Worm (Caenorhabditis elegans): ENCODE measurements around the gene srh-48.

Gene srh-48

ce11 chrII:9345794-9346193 lies 34.1 kb upstream of the srh-48 start:
- TF ChIP-seq scrt-1 (GFP tag; IDR thresholded peaks at IDR 0.05) (no peak), ama-1 (optimal IDR thresholded peaks at IDR 0.05) (no peak)

- no peak for TF ChIP-seq scrt-1 (GFP tag; IDR thresholded peaks at IDR 0.05)
- TF ChIP-seq sea-1 (GFP tag; conservative IDR thresholded peaks at IDR 0.05): 0 out of 2 replicates have a peak, but pooled peaks have one; percentile 44
Measured at ce11 chrII:9346490-9346889, 33.4 kb upstream of the srh-48 start, which contains the start of gene F42A8.1. F42A8.1 (minus strand) TSS chrII:9346590.

ce11 chrII:9347444-9347843 lies 32.5 kb upstream of the srh-48 start:
- TF ChIP-seq hmbx-1 (tag; optimal IDR thresholded peaks at IDR 0.05): no peak
- TF ChIP-seq pes-1 (GFP tag; IDR thresholded peaks at IDR 0.05): no peak
- no peak for TF ChIP-seq ceh-13 (GFP tag; optimal IDR thresholded peaks at IDR 0.05)
- no peak for TF ChIP-seq B0310.2 (tag; optimal IDR thresholded peaks at IDR 0.05)
- TF ChIP-seq hnd-1 (tag; optimal IDR thresholded peaks at IDR 0.05): no peak
- TF ChIP-seq aly-1 (tag; optimal IDR thresholded peaks at IDR 0.05): no peak
- no peak for TF ChIP-seq ama-1 (optimal IDR thresholded peaks at IDR 0.05)
- no peak for TF ChIP-seq hmg-4 (GFP tag; optimal IDR thresholded peaks at IDR 0.05)
- no peak for TF ChIP-seq tbx-37 (GFP tag; conservative IDR thresholded peaks at IDR 0.05)
- no peak for TF ChIP-seq sea-1 (GFP tag; conservative IDR thresholded peaks at IDR 0.05)
- no peak for TF ChIP-seq flt-1 (GFP tag; IDR thresholded peaks at IDR 0.05)
- TF ChIP-seq ets-7 (tag; optimal IDR thresholded peaks at IDR 0.05): no peak
- no peak for TF ChIP-seq ceh-36 (tag; optimal IDR thresholded peaks at IDR 0.05)
- TF ChIP-seq scrt-1 (GFP tag; IDR thresholded peaks at IDR 0.05): no peak
- no peak for TF ChIP-seq tra-4 (tag; optimal IDR thresholded peaks at IDR 0.05)

ce11 chrII:9352669-9353068 lies 27.2 kb upstream of the srh-48 start, which contains the start of the genes sdhb-1 and cup-15:
sdhb-1 (minus strand) TSS chrII:9352731.
cup-15 (plus strand) TSS chrII:9353000.
- TF ChIP-seq ets-7 (tag; optimal IDR thresholded peaks at IDR 0.05): no peak
- TF ChIP-seq F13C5.2 (tag; optimal IDR thresholded peaks at IDR 0.05): no peak
- no peak for TF ChIP-seq scrt-1 (GFP tag; IDR thresholded peaks at IDR 0.05)
- no peak for TF ChIP-seq ceh-13 (GFP tag; optimal IDR thresholded peaks at IDR 0.05)
- TF ChIP-seq hnd-1 (tag; optimal IDR thresholded peaks at IDR 0.05): no peak
- TF ChIP-seq hmbx-1 (tag; optimal IDR thresholded peaks at IDR 0.05): no peak
- no peak for TF ChIP-seq tbx-11 (GFP tag; IDR thresholded peaks at IDR 0.05)
- TF ChIP-seq B0310.2 (tag; optimal IDR thresholded peaks at IDR 0.05): no peak
- no peak for TF ChIP-seq aly-1 (tag; optimal IDR thresholded peaks at IDR 0.05)
- TF ChIP-seq ama-1 (optimal IDR thresholded peaks at IDR 0.05): no peak

- TF ChIP-seq ceh-36 (tag; optimal IDR thresholded peaks at IDR 0.05) (no peak), aly-1 (tag; optimal IDR thresholded peaks at IDR 0.05) (no peak), pes-1 (GFP tag; IDR thresholded peaks at IDR 0.05) (no peak), hmg-4 (GFP tag; optimal IDR thresholded peaks at IDR 0.05) (peak; percentile 49), sea-1 (GFP tag; conservative IDR thresholded peaks at IDR 0.05) (no peak), ceh-13 (GFP tag; optimal IDR thresholded peaks at IDR 0.05) (no peak), tra-4 (tag; optimal IDR thresholded peaks at IDR 0.05) (no peak)
Measured at ce11 chrII:9356723-9357122, 23.2 kb upstream of the srh-48 start.

- no peak for TF ChIP-seq tra-4 (tag; optimal IDR thresholded peaks at IDR 0.05)
- TF ChIP-seq scrt-1 (GFP tag; IDR thresholded peaks at IDR 0.05): no peak
- TF ChIP-seq hmg-4 (GFP tag; optimal IDR thresholded peaks at IDR 0.05): no peak
- TF ChIP-seq B0310.2 (tag; optimal IDR thresholded peaks at IDR 0.05): no peak
- TF ChIP-seq tbx-11 (GFP tag; IDR thresholded peaks at IDR 0.05): no peak
- no peak for TF ChIP-seq pes-1 (GFP tag; IDR thresholded peaks at IDR 0.05)
- no peak for TF ChIP-seq tbx-37 (GFP tag; conservative IDR thresholded peaks at IDR 0.05)
- TF ChIP-seq flt-1 (GFP tag; IDR thresholded peaks at IDR 0.05): no peak
- no peak for TF ChIP-seq ama-1 (optimal IDR thresholded peaks at IDR 0.05)
- no peak for TF ChIP-seq hmbx-1 (tag; optimal IDR thresholded peaks at IDR 0.05)
Measured at ce11 chrII:9358230-9358629, 21.7 kb upstream of the srh-48 start, which contains the start of gene mel-11. mel-11 (plus strand) TSS chrII:9358530.

ce11 chrII:9362249-9362648 lies 17.6 kb upstream of the srh-48 start:
- no peak for TF ChIP-seq B0310.2 (tag; optimal IDR thresholded peaks at IDR 0.05)
- TF ChIP-seq sea-1 (GFP tag; conservative IDR thresholded peaks at IDR 0.05): no peak
- TF ChIP-seq ceh-13 (GFP tag; optimal IDR thresholded peaks at IDR 0.05): no peak
- TF ChIP-seq tra-4 (tag; optimal IDR thresholded peaks at IDR 0.05): no peak
- no peak for TF ChIP-seq hmbx-1 (tag; optimal IDR thresholded peaks at IDR 0.05)
- TF ChIP-seq F13C5.2 (tag; optimal IDR thresholded peaks at IDR 0.05): no peak
- no peak for TF ChIP-seq tbx-11 (GFP tag; IDR thresholded peaks at IDR 0.05)
- no peak for TF ChIP-seq hnd-1 (tag; optimal IDR thresholded peaks at IDR 0.05)
- TF ChIP-seq scrt-1 (GFP tag; IDR thresholded peaks at IDR 0.05): no peak
- TF ChIP-seq hmg-4 (GFP tag; optimal IDR thresholded peaks at IDR 0.05): no peak

ce11 chrII:9369394-9369793 lies 10.5 kb upstream of the srh-48 start:
- TF ChIP-seq sea-1 (GFP tag; conservative IDR thresholded peaks at IDR 0.05): no peak
- no peak for TF ChIP-seq tbx-11 (GFP tag; IDR thresholded peaks at IDR 0.05)
- no peak for TF ChIP-seq pes-1 (GFP tag; IDR thresholded peaks at IDR 0.05)
- no peak for TF ChIP-seq tbx-37 (GFP tag; conservative IDR thresholded peaks at IDR 0.05)
- TF ChIP-seq scrt-1 (GFP tag; IDR thresholded peaks at IDR 0.05): no peak
- TF ChIP-seq flt-1 (GFP tag; IDR thresholded peaks at IDR 0.05): no peak
- no peak for TF ChIP-seq aly-1 (tag; optimal IDR thresholded peaks at IDR 0.05)
- no peak for TF ChIP-seq tra-4 (tag; optimal IDR thresholded peaks at IDR 0.05)
- TF ChIP-seq hmbx-1 (tag; optimal IDR thresholded peaks at IDR 0.05): no peak
- TF ChIP-seq hnd-1 (tag; optimal IDR thresholded peaks at IDR 0.05): no peak
- no peak for TF ChIP-seq ceh-13 (GFP tag; optimal IDR thresholded peaks at IDR 0.05)
- no peak for TF ChIP-seq ama-1 (optimal IDR thresholded peaks at IDR 0.05)
- TF ChIP-seq B0310.2 (tag; optimal IDR thresholded peaks at IDR 0.05): no peak
- no peak for TF ChIP-seq F13C5.2 (tag; optimal IDR thresholded peaks at IDR 0.05)
- TF ChIP-seq ceh-36 (tag; optimal IDR thresholded peaks at IDR 0.05): no peak
- TF ChIP-seq hmg-4 (GFP tag; optimal IDR thresholded peaks at IDR 0.05): no peak
- no peak for TF ChIP-seq ets-7 (tag; optimal IDR thresholded peaks at IDR 0.05)

Measured in whole organism, early embryonic.